Fruit fly (Drosophila melanogaster) whole organism, adult: ENCODE data around the gene CG14074.

ENCODE experiments used
- CG14711 ChIP-seq: fragments of 200-800 bp; sonication (Bioruptor generic); optimal IDR thresholded peaks from 2 replicates; lab custom pipeline; 2018; ENCODE audit warnings: missing biosample characterization, mild to moderate bottlenecking, missing genetic modification characterization, moderate library complexity
- CG7045 ChIP-seq: fragments of 200-800 bp; sonication (Bioruptor generic); optimal IDR thresholded peaks from 2 replicates; lab custom pipeline; 2017; ENCODE audit warnings: missing biosample characterization, mild to moderate bottlenecking, missing genetic modification characterization
- Clk ChIP-seq: fragments of 200-800 bp; sonication (Bioruptor generic); optimal IDR thresholded peaks from 2 replicates; lab custom pipeline; 2017; ENCODE audit warnings: missing biosample characterization, missing genetic modification characterization
- Crg-1 ChIP-seq: fragments of 200-800 bp; sonication (Bioruptor generic); optimal IDR thresholded peaks from 2 replicates; lab custom pipeline; 2016; ENCODE audit warnings: missing biosample characterization, missing genetic modification characterization
- Hr96 ChIP-seq: fragments of 200-800 bp; sonication (Bioruptor generic); optimal IDR thresholded peaks from 2 replicates; lab custom pipeline; 2016; ENCODE audit warnings: missing biosample characterization, missing genetic modification characterization
- Mnt ChIP-seq: fragments of 200-800 bp; sonication (Bioruptor generic); optimal IDR thresholded peaks from 2 replicates; lab custom pipeline; 2016; ENCODE audit warnings: missing biosample characterization, mild to moderate bottlenecking, missing genetic modification characterization
- cic ChIP-seq: fragments of 200-800 bp; sonication (Bioruptor generic); optimal IDR thresholded peaks from 2 replicates; lab custom pipeline; 2017; ENCODE audit warnings: missing biosample characterization, mild to moderate bottlenecking, missing genetic modification characterization, moderate library complexity
- cnc ChIP-seq, 2 experiments: fragments of >200 bp; optimal IDR thresholded peaks; 2 replicates each; lab custom pipeline; 2017
- kay ChIP-seq: fragments of 200-800 bp; sonication (Bioruptor generic); peaks from one replicate; lab custom pipeline; 2016; ENCODE audit warnings: missing biosample characterization, missing genetic modification characterization, borderline replicate concordance
- ovo ChIP-seq: fragments of 200-800 bp; sonication (Bioruptor generic); optimal IDR thresholded peaks from 2 replicates; lab custom pipeline; 2016; ENCODE audit warnings: missing biosample characterization, missing genetic modification characterization
- pad ChIP-seq: fragments of 200-800 bp; sonication (Bioruptor generic); optimal IDR thresholded peaks from 3 replicates; lab custom pipeline; 2017; ENCODE audit warnings: missing biosample characterization, missing genetic modification characterization, mild to moderate bottlenecking, moderate library complexity, missing genetic modification reagents
- toe ChIP-seq: fragments of 200-800 bp; sonication (Bioruptor generic); optimal IDR thresholded peaks from 2 replicates; lab custom pipeline; 2016; ENCODE audit warnings: missing biosample characterization, missing genetic modification characterization

dm6 chr3L:18825993-18826392, 40.0 kb upstream of the CG14074 start:
- TF ChIP-seq CG7045 (GFP tag; lab: Kevin White, UChicago), result no peak
- TF ChIP-seq Hr96 (GFP tag; lab: Kevin White, UChicago), result no peak
- no peak for TF ChIP-seq cnc (optimal IDR thresholded peaks at IDR 0.05; lab: Kevin White, UChicago)
- TF ChIP-seq kay (GFP tag; lab: Kevin White, UChicago), result no peak
- no peak for TF ChIP-seq Mnt (GFP tag; lab: Kevin White, UChicago)
- TF ChIP-seq toe (GFP tag; lab: Kevin White, UChicago), result no peak
- TF ChIP-seq Clk (GFP tag; lab: Kevin White, UChicago), result no peak
- TF ChIP-seq CG14711 (tag; lab: Kevin White, UChicago), result no peak
- no peak for TF ChIP-seq ovo
- no peak for TF ChIP-seq pad (GFP tag; lab: Kevin White, UChicago)
- TF ChIP-seq cic (GFP tag; lab: Kevin White, UChicago), result no peak
- TF ChIP-seq Crg-1, result no peak
